Worm (Caenorhabditis elegans): ENCODE results near the gene Y38E10A.24.

The Y38E10A.24 gene

DNA sequence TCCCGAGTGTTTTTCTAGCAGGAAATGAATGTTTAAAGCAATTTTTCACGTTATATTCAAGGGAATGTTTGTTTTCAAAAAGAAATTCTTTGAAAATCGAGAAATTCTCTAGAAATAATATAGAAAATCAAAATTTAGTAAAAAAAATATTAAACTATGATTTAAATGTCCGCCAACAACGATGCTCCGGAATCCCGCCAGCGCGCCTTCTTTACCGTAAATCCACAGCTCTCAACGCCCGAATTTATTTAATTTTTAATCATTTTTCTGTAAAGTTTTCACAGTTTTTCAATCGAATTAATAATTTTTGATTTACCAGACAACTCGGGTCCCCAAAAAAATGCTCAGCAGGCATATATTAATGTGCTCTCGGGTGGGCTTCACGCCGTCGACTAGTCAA, 800 bp downstream of the Y38E10A.24 start, which contains the start of the genes Y38E10A.33 and cox-10 (continued):
- TF ChIP-seq efl-1 (optimal IDR thresholded peaks at IDR 0.05): peak; percentile 66 to 94
- TF ChIP-seq efl-1 (GFP tag; optimal IDR thresholded peaks at IDR 0.05 in 1 of 2): peak; percentile 95 to 100
- peak; percentile 48 for TF ChIP-seq egl-13 (tag; optimal IDR thresholded peaks at IDR 0.05)
- TF ChIP-seq grh-1 (GFP tag; IDR thresholded peaks at IDR 0.05): peak; percentile 81
- peak; percentile 83 for TF ChIP-seq snu-23 (GFP tag; optimal IDR thresholded peaks at IDR 0.05)
- TF ChIP-seq mep-1 (tag; optimal IDR thresholded peaks at IDR 0.05): peak; percentile 37
- TF ChIP-seq unc-130 (tag; optimal IDR thresholded peaks at IDR 0.05): peak; percentile 36
- no peak for TF ChIP-seq F16B12.6 (tag; optimal IDR thresholded peaks at IDR 0.05)
- no peak for TF ChIP-seq fkh-10 (GFP tag; optimal IDR thresholded peaks at IDR 0.05)
- TF ChIP-seq nhr-47 (tag; optimal IDR thresholded peaks at IDR 0.05): peak; percentile 86
- TF ChIP-seq nhr-77 (tag; optimal IDR thresholded peaks at IDR 0.05): no peak

DNA sequence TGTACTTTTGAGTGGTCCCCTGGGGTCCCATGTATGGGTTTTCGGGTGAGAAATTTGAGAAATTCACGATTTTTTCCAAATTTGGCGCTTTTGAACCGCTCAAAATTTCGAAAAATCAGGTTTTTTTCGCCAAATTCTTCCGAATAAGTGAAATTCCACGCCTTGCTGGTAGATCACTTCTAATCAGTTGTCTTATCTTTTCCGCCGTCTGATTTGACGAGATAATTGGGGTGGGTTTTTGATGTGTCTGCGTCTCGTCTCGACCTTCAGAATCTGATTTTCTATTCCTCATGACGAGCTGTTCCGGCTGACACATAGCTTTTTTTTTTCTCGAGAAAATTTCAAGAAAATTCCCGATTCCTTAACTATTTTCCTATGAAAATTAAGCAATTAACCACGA, 10.5 kb downstream of the Y38E10A.24 start:
- peak; percentile 84 for TF ChIP-seq blmp-1 (tag; optimal IDR thresholded peaks at IDR 0.05)
- no peak for TF ChIP-seq tbx-2 (tag; optimal IDR thresholded peaks at IDR 0.05)

DNA sequence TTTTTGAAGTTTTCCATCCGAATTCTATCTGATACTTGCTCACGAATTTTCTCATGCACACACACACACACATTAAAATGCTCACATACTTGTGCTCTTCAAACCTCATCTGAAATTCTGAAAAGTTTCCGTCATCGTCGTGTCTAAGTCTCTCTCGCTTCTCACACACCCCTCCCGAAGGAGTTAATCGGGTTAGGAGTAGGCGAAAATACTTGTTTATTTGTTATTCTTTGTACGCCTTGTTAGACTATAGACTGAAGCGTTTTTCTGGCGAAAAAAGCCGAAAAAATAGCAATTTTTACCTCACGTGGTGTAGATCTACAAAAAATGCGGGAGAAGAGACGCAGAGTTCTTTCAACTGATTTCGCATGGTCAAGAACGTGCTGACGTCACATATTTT, 12.1 kb downstream of the Y38E10A.24 start:
- TF ChIP-seq lin-14 (GFP tag; optimal IDR thresholded peaks at IDR 0.05) (peak; percentile 30), unc-86 (tag; optimal IDR thresholded peaks at IDR 0.05) (peak; percentile 52), C34B4.2 (tag; optimal IDR thresholded peaks at IDR 0.05) (no peak)

DNA sequence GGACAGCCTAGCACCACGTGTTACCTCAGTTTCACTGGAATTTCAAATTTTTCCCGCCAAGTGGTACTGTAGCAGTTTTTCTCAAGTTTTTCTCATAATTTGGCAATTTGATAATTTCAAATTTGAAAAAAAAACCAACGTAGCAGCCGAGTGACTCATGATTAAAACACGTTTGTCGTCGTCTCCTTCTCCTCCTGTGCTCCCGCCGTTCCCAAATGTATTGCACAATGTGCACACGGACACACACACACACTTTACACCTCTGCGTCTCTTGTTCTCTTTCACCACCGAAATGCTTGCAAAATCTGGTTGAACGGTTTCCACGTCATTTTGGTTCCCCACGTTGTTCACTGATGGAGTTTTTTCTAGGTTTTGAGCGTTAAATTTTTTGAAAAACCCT, 12.5 kb downstream of the Y38E10A.24 start:
- TF ChIP-seq aly-2 (tag; optimal IDR thresholded peaks at IDR 0.05) (no peak), zag-1 (tag; optimal IDR thresholded peaks at IDR 0.05) (no peak), unc-62 (GFP tag; optimal IDR thresholded peaks at IDR 0.05) (no peak), irx-1 (tag; optimal IDR thresholded peaks at IDR 0.05) (no peak), nhr-76 (tag; optimal IDR thresholded peaks at IDR 0.05) (no peak), ztf-4 (tag; optimal IDR thresholded peaks at IDR 0.05) (no peak), snu-23 (GFP tag; optimal IDR thresholded peaks at IDR 0.05) (no peak), lin-13 (GFP tag; optimal IDR thresholded peaks at IDR 0.05) (no peak), elt-3 (tag; optimal IDR thresholded peaks at IDR 0.05) (no peak), sup-37 (GFP tag; optimal IDR thresholded peaks at IDR 0.05) (no peak), hlh-4 (tag; optimal IDR thresholded peaks at IDR 0.05) (no peak), fos-1 (tag; optimal IDR thresholded peaks at IDR 0.05) (no peak), nhr-84 (tag; optimal IDR thresholded peaks at IDR 0.05) (no peak)

DNA sequence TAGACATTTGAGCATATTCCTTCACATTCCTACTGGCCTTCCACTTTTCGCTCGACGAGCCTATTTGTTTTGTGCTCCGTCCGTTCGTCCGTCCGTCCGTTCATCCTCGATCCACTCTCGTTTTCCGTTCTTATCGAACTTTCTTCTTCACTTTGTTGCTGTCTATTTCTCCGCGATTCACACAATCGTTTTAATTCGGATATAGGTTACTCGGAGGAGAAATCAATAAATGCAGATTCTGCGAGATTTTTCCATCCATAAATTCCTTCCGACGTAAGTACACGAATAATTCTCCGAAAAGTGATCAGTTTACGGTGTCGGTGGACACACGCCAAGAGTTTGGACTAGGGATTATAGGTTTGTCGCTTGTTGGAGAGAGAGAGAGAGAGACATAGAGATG, 13.9 kb downstream of the Y38E10A.24 start:
- peak; percentile 78 for TF ChIP-seq blmp-1 (tag; optimal IDR thresholded peaks at IDR 0.05)
- TF ChIP-seq elt-3 (tag; optimal IDR thresholded peaks at IDR 0.05): peak in 1 of 6 experiments; percentile 2
- peak; percentile 22 for TF ChIP-seq fkh-8 (tag; optimal IDR thresholded peaks at IDR 0.05)
- no peak for TF ChIP-seq pag-3 (tag; optimal IDR thresholded peaks at IDR 0.05; ENCODE audit: borderline replicate concordance, insufficient read depth)
- no peak for TF ChIP-seq lin-35 (GFP tag; optimal IDR thresholded peaks at IDR 0.05)

DNA sequence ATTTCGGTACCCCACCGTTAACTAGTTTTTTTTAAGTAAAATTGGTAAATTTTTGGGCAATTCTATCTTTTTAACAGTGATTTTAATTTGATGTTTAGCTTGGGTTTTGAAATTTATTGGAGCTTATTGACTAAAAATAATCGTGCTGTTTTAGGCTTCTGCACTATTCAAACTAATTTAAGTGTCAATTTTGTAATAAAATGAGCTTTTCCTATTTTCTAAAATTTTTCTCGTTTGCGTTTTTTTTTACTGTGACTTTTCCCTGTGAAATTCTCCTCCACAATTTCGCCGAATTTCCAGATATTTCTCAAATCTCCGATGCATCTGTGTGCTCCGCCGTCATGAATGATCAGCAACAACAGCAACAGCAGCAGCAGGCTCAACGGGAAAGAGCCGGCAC, 15.3 kb downstream of the Y38E10A.24 start, which contains the start of gene tbc-17:
Gene tbc-17 (plus strand): TSS at position 301 of the 400 bp plus-strand sequence.
- TF ChIP-seq vab-15 (tag; optimal IDR thresholded peaks at IDR 0.05) (no peak), dsc-1 (tag; optimal IDR thresholded peaks at IDR 0.05) (no peak), zip-4 (GFP tag; optimal IDR thresholded peaks at IDR 0.05) (no peak), aha-1 (tag; optimal IDR thresholded peaks at IDR 0.05) (no peak), ceh-82 (tag; optimal IDR thresholded peaks at IDR 0.05) (no peak)
